Fruit fly (Drosophila melanogaster): ENCODE data around the gene Rab30.
A peak's percentile ranks its signal among the peaks of the same experiment; 100 is the strongest.

The Rab30 gene

DNA sequence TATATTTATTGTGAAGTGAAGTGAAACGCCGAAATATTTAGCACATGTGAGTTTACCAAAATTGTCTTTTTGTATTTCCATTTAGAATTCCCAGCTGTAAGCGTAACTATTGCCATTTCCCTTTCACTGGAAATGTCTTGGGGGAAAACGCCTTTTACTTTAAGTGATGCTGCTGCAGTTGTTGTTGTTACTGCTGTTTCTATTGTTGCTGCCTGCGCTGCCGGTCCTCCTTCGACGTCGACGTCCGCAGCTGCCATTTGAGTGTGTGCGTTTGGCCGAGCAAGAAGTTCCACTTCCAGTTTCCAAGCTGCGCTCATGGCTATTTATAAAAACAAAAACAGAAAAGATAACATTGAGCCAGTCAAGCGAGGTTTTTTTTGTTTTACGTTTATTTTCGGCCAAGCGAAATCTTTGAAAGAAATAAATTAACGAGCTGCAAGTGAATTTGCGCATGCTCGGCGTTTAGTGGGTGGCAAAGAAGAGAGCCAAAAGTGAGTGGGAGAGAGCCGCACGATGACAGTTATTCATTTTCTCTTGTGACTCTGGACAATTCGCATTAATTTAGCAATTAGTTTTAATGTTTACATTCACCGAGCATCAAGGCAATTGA, 17.4 kb upstream of the Rab30 start:
- TF ChIP-seq CTCF (optimal IDR thresholded peaks at IDR 0.05) (no peak), CG8478 (optimal IDR thresholded peaks at IDR 0.05) (no peak)

DNA sequence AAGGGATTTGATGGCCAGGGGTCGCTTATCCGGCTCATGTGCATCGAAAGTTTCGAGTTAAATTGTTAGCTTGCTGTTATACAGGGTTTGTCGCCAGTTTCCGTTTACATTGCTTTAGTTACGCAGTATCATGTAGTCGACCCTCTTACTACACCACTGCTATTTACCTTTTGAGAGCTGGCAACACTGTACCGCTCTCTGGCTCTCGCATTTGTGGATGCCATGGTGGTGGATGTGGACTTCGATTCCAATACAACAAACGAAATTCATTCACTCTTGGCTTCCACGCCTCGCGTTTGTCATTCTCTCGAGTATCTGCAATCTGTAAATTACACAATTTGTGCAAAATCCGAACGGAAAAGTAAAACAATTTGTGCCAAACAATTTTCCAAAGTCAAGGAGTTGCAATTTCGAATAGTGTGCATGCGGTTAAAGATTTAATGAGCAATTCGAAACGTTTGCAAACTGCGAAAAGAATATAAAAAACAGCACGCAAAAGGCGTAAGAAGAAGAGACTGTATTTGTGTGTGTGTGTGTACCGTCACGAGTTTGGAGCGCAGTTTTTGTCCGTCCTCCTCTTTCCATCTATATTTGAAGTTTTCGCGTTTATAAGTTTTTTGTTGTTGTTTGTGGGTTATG, 16.7 kb upstream of the Rab30 start:
- no peak for TF ChIP-seq CG8478 (optimal IDR thresholded peaks at IDR 0.05)
- TF ChIP-seq CTCF (optimal IDR thresholded peaks at IDR 0.05) = peak in 1 of 2 experiments; percentile 35

DNA sequence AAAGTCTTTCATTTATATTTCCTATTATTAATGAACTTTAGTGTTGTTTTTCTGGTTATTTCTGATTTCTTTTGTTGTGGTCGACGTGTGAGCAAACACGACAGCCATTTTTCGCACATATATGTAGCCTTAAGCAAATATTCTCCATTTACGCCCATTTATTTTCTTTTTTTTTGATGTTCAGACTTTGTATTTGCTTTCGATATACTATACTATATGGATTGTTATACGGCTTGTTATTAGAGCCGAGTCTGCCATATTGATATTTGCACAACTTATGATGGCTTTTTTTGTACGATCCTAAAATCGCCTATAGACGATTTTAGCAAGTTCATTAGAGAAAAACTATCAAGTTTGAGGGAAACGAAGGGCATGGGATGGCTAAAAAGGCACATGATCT, 15.3 kb upstream of the Rab30 start:
- TF ChIP-seq CTCF (optimal IDR thresholded peaks at IDR 0.05) (no peak), CG8478 (optimal IDR thresholded peaks at IDR 0.05) (no peak)

DNA sequence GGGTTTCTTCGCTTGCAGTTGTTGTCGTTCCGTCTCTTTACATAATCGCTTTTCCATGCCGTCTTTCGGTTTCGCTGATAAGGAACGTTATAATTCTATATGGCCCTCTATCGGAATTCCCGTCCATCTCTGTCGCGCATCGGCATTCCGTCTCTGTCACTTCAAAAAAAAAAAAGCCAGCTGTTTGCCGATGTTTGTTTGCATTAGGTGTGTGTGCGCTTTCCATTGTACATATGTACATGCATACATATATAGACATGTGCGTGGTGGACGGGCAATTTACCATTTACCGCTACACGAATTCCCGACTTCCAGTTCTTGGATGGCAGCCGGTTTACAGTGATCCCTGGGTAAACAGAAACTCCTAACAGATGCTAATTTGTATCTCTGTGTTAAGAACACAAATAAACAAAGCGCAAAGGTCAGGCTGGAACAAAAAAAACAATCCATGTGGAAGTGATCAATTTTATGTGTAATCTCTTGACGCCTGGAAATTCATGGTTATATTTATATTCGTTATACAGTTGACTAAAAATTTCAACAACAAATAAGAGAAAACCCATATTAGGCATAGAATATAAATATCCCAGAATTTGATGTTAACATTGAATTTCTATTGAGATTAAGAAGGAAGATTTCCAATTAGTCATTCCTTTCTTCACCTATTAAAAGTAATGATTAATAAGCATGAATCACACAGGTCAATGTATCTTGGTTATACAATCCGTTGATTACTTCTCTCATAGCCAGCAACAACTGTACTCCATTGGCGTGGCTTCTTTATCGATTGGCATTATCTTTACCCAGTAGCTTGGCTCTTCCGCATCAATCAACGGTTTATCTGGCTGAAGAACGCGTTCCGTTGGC, 10.9 kb upstream of the Rab30 start:
- TF ChIP-seq CTCF (optimal IDR thresholded peaks at IDR 0.05) (peak in 1 of 2 experiments; percentile 5), CG8478 (optimal IDR thresholded peaks at IDR 0.05) (no peak)

DNA sequence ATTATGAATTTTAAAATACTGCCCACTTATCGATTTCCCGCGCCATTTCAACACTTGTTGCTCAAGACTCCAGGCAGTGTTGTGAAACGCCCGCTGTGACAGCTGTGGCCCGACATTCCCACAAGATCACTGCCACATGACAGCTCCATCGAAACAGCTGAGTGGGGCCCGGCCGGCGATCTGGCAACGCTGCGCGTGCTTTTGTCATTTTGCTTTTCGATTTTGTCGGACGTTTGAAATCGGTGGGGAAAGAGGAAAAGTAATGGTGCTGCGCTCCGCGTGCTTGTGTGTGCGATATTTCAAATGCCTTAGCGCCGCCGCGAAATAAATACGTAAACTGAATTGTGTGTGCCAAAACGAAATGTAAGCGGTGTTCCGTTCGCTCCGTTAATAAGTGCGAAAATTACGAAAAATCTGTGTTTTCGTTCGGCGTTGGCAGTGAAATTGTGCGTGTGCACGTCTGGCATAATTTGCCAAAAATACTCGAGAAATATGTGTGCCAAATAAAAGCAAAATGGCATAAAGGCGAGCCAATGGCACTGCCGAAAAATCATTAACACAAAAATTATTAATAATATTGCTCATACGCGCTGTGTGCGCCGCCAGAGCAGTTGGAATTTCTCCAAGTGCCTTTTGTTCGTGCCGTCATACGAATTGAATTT, 9.9 kb upstream of the Rab30 start:
- TF ChIP-seq CTCF (optimal IDR thresholded peaks at IDR 0.05) (no peak), CG8478 (optimal IDR thresholded peaks at IDR 0.05) (no peak)

DNA sequence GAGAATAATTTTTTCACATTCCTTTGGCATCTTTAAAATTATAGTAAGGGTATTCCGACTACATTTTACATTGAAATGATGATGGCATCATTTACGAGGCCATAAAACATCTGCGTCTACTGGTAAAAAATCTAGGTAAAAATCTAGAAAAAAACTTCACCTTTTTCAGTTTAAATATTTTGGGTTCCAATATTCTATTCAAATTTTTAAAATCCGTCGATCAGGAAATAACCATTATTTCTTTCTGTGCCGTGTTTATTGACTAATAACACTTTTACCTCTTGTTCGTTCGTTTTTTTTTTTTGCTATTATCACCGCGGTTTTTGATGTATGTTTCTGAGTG, 6.9 kb upstream of the Rab30 start:
- TF ChIP-seq CTCF (optimal IDR thresholded peaks at IDR 0.05) = no peak
- TF ChIP-seq CG8478 (optimal IDR thresholded peaks at IDR 0.05) = no peak

DNA sequence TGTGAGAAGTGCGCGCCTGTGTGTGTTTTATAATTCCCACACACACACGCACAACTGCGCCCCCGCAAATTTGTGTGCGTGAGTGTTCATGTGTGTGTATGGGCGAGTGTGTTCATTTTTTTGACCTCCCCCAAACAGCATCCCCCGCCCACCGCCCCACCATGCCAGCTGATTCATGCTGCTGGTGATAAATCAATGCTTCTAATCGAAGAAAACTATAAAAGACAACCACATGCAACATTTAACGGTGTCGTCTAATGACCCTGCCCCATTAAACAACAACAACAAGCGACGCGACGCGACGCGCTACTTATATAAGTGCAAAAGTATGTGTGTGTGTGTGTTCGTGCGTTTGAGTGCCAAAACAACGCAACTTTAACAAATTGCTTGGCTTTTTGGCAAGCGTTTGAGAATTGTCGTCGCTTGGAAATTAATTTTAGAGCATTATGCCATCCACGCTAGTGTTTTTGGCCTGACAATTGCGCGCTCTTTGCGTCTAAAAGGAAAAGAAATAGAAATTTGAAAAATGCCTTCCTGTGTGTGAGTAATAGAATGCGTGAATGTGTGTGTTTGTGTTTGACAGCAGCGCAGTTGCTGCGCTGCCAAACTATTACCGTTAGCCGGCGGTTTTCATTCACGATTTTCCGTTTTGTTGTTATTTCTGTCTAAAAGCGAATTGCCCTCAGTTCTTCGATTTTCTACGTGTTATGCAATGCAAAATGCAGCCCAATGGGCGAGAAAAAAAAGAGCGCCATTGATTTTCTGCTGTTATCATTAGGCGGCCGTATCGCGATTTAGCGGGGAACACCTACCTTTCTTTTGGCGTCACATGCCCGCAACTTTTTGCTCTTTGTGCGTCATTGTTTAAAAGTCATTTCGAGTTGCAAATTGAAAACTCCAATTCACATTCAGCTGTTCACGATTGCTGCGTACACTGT, 6.3 kb upstream of the Rab30 start:
- no peak for TF ChIP-seq CG8478 (optimal IDR thresholded peaks at IDR 0.05)
- no peak for TF ChIP-seq CTCF (optimal IDR thresholded peaks at IDR 0.05)

DNA sequence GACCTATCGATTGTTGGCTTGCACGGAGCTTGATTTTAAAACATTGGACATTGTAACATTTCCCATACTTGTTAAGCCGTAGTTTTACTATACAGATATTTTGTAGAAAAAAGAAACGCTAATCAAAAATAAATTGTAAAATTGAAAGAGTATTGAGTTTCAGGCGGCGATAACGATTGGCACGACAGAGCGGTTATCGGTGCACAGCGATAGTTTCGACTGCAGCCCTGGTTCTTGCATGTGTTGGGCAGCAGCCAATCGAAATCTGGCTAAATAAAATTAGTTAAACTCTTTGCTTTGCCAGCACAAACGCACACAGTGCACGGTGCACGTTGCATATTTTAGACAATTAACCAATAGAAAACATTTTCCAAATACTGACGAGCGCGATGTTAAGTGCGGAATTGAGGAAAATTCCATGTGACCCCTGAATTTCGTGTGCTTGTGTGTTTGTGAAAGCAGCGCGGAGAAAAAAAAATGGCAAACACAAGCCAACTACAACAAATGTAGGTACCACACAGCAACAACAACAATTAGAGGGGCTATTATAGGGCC, 5.4 kb upstream of the Rab30 start, which contains the start of gene milt:
Gene milt (plus strand): TSS at position 51 of the 555 bp plus-strand sequence.
- no peak for TF ChIP-seq CG8478 (optimal IDR thresholded peaks at IDR 0.05)
- TF ChIP-seq CTCF (optimal IDR thresholded peaks at IDR 0.05) = peak; percentile 14 to 24

DNA sequence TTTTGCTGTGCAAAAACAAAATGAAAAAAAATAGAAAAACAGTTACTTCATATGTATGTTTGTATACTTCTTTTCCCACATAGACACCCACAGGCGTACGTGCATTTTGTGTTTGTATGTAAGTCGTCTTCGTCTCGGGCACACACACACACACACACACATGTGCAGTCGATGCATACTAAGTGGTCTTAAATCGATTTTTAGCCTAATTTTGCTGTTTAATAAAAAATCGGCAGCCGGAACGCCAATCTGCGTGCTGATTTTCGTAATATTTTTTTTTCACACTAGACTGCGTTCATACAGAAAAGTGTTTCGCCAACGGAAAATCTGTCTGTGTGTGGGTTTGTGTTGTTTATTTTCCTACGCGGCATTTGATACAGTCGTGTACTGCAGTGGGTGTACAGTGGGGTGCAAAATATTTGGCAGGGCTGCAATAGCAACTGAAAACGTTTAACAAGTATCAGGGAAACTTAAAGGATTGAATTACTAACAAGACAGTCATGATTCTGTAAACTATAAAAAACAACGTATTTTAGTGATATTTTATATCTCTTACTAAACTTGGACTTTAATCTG, 782 bp upstream of the Rab30 start:
- TF ChIP-seq CTCF (optimal IDR thresholded peaks at IDR 0.05) = no peak
- TF ChIP-seq CG8478 (optimal IDR thresholded peaks at IDR 0.05) = no peak

DNA sequence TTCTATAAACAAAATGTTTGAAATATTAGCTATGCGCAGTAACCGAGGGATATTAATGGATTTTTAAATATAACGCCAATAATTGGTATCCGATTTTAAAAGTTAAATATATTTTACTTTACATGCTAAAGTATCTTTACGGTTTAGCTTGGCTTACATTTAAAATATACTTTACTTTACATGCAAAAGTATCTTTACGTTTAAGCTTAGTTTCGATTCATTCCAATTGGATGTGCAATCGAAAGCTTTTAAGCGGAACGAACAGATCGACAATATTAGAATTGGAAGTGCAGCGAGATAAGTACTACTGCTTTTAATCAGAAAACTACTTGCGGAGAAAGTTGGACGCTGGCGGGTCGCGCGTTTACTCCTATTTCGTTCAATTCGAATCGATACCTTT, 3.4 kb downstream of the Rab30 start:
- no peak for TF ChIP-seq CTCF (optimal IDR thresholded peaks at IDR 0.05)
- TF ChIP-seq CG8478 (optimal IDR thresholded peaks at IDR 0.05) = no peak

DNA sequence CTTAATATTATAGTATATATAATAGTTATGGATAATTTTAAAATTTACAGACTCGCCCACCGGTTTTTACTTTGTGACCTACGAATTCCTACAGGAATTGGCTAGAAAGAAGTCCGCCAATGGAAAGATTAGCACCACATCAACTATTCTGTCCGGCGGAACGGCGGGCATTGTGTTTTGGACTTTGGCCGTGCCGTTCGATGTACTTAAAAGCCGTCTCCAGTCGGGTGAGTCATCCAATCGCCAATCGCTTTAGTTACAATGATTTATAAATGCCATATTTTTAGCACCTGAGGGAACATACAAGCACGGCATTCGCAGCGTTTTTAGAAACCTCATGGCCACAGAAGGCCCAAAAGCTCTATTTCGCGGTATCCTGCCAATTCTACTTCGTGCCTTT, 4.0 kb downstream of the Rab30 start:
- TF ChIP-seq CTCF (optimal IDR thresholded peaks at IDR 0.05) (no peak), CG8478 (optimal IDR thresholded peaks at IDR 0.05) (no peak)

DNA sequence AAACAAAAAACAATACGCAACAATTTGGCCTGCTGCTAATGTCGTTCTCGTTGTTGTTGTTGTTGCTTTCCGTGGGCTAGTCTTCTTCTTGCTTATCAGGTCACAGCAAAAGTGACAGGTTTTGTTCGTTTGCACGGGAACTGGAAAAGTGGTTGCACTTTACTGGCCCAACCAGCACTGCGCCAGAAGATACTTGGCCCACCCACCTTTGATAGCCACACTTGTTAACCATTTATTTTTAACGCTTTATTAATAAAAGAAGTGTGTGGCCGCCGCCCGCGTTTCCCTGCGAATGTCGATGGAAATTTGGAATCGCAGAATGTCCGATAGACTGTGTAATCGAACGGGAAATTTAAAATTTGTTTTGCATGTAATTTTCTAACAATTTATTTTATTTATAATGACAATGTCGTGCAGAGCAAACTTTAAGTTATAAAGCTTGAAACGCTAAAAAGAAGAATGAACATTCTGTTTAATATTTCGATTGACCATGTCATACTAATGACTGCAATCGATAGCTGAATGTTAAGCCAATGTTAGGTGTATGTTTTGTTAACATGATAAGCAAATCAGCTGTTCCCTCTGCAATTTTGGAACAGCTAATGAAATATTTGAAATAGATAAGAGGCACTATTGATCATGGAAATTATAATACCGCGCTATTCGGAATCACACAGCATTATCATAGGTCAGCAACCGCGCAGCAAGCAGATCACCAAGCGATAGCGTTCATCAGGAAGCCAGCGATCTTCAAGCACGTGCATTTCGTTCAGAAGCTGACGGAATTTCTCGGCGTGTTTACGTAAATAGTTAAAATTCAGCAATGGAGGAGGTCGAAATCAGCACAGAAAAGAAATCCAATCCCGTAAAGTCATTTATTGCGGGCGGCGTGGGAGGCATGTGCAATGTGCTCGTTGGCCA, 5.2 kb downstream of the Rab30 start, which contains the start of the genes CG31908 and MME1:
Gene CG31908 (minus strand): TSS at position 402 of the 921 bp plus-strand sequence.
Gene MME1 (plus strand): TSS at position 539 of the 921 bp plus-strand sequence.
- no peak for TF ChIP-seq CTCF (optimal IDR thresholded peaks at IDR 0.05)
- TF ChIP-seq CG8478 (optimal IDR thresholded peaks at IDR 0.05) = no peak
